Fruit fly (Drosophila melanogaster) whole organism, embryonic: ENCODE data around the gene bys.

Experiments used
- CG10565 ChIP-seq: fragments of 200-800 bp; sonication (Bioruptor generic); optimal IDR thresholded peaks from 3 replicates; lab custom pipeline; 2016; ENCODE audit warnings: missing biosample characterization, mild to moderate bottlenecking, missing genetic modification characterization
- CG11398 ChIP-seq: fragments of 200-800 bp; sonication (Bioruptor generic); optimal IDR thresholded peaks from 2 replicates; lab custom pipeline; 2016; ENCODE audit warnings: missing biosample characterization, missing genetic modification characterization
- CG11456 ChIP-seq: fragments of 200-800 bp; sonication (Bioruptor generic); IDR thresholded peaks from 3 replicates; pipeline ENCODE4 v1.3.6; 2022; ENCODE audit warnings: missing biosample characterization, missing genetic modification characterization
- CG11504 ChIP-seq: fragments of 200-800 bp; sonication (Bioruptor generic); optimal IDR thresholded peaks from 3 replicates; lab custom pipeline; 2019; ENCODE audit warnings: missing biosample characterization, mild to moderate bottlenecking, missing genetic modification characterization, moderate library complexity
- CG14667 ChIP-seq: fragments of 200-800 bp; sonication (Bioruptor generic); IDR thresholded peaks from 2 replicates; pipeline ENCODE4 v1.3.6; 2022; ENCODE audit warnings: missing biosample characterization, missing genetic modification characterization
- CG15269 ChIP-seq: fragments of 200-800 bp; sonication (Bioruptor generic); optimal IDR thresholded peaks from 2 replicates; lab custom pipeline; 2018; ENCODE audit warnings: missing biosample characterization, mild to moderate bottlenecking, missing genetic modification characterization, moderate library complexity
- CG15601 ChIP-seq: fragments of 200-800 bp; sonication (Bioruptor generic); optimal IDR thresholded peaks from 3 replicates; lab custom pipeline; 2019; ENCODE audit warnings: missing biosample characterization, mild to moderate bottlenecking, missing genetic modification characterization, moderate library complexity
- CG15696 ChIP-seq: fragments of 200-800 bp; sonication (Bioruptor generic); optimal IDR thresholded peaks from 2 replicates; lab custom pipeline; 2019; ENCODE audit warnings: missing biosample characterization, mild to moderate bottlenecking, missing genetic modification characterization, moderate library complexity
- CG16863 ChIP-seq: fragments of 200-800 bp; sonication (Bioruptor generic); optimal IDR thresholded peaks from 3 replicates; lab custom pipeline; 2016; ENCODE audit warnings: missing biosample characterization, missing genetic modification characterization
- CG17359 ChIP-seq: fragments of 200-800 bp; sonication (Bioruptor generic); optimal IDR thresholded peaks from 3 replicates; lab custom pipeline; 2018; ENCODE audit warnings: missing biosample characterization, mild to moderate bottlenecking, missing genetic modification characterization, moderate library complexity
- CG18476 ChIP-seq: fragments of 200-800 bp; sonication (Bioruptor generic); optimal IDR thresholded peaks from 2 replicates; lab custom pipeline; 2016; ENCODE audit warnings: missing biosample characterization, mild to moderate bottlenecking, missing genetic modification characterization
- CG2129 ChIP-seq: fragments of 200-800 bp; sonication (Bioruptor generic); IDR thresholded peaks from 2 replicates; pipeline ENCODE4 v1.3.6; 2022; ENCODE audit warnings: missing biosample characterization, missing genetic modification characterization; ENCODE audit not compliant: partially characterized antibody
- CG2199 ChIP-seq: fragments of 200-800 bp; sonication (Bioruptor generic); IDR thresholded peaks from 3 replicates; pipeline ENCODE4 v1.3.6; 2022; ENCODE audit warnings: missing biosample characterization, missing genetic modification characterization
- CG2202 ChIP-seq: fragments of 200-800 bp; sonication (Bioruptor generic); optimal IDR thresholded peaks from 2 replicates; lab custom pipeline; 2018; ENCODE audit warnings: missing biosample characterization, mild to moderate bottlenecking, missing genetic modification characterization
- CG31441 ChIP-seq: fragments of 200-800 bp; sonication (Bioruptor generic); IDR thresholded peaks from 2 replicates; pipeline ENCODE4 v1.3.6; 2022; ENCODE audit warnings: missing biosample characterization, missing genetic modification characterization
- CG3281 ChIP-seq: fragments of 200-800 bp; sonication (Bioruptor generic); optimal IDR thresholded peaks from 3 replicates; lab custom pipeline; 2017; ENCODE audit warnings: missing biosample characterization, mild to moderate bottlenecking, missing genetic modification characterization
- CG33557 ChIP-seq: fragments of 200-800 bp; sonication (Bioruptor generic); optimal IDR thresholded peaks from 2 replicates; lab custom pipeline; 2019; ENCODE audit warnings: missing biosample characterization, mild to moderate bottlenecking, missing genetic modification characterization, moderate library complexity
- CG3407 ChIP-seq: fragments of 200-800 bp; sonication (Bioruptor generic); optimal IDR thresholded peaks from 2 replicates; lab custom pipeline; 2018; ENCODE audit warnings: missing biosample characterization, mild to moderate bottlenecking, missing genetic modification characterization
- CG4282 ChIP-seq: fragments of 200-800 bp; sonication (Bioruptor generic); optimal IDR thresholded peaks from 2 replicates; lab custom pipeline; 2016; ENCODE audit warnings: missing biosample characterization, missing genetic modification characterization
- CG4730 ChIP-seq: fragments of 200-800 bp; sonication (Bioruptor generic); IDR thresholded peaks from 2 replicates; pipeline ENCODE4 v1.3.6; 2022; ENCODE audit warnings: missing biosample characterization, missing genetic modification characterization
- CG4820 ChIP-seq: fragments of 200-800 bp; sonication (Bioruptor generic); optimal IDR thresholded peaks from 3 replicates; lab custom pipeline; 2016; ENCODE audit warnings: missing biosample characterization, missing genetic modification characterization
- CG6175 ChIP-seq: fragments of 200-800 bp; sonication (Bioruptor generic); IDR thresholded peaks from 3 replicates; pipeline ENCODE4 v1.3.6; 2022; ENCODE audit warnings: missing biosample characterization, missing genetic modification characterization
- CG7963 ChIP-seq: fragments of 200-800 bp; sonication (Bioruptor generic); IDR thresholded peaks from 3 replicates; pipeline ENCODE4 v1.3.6; 2022; ENCODE audit warnings: missing biosample characterization, missing genetic modification characterization; ENCODE audit not compliant: partially characterized antibody
- CG9437 ChIP-seq: fragments of 200-800 bp; sonication (Bioruptor generic); optimal IDR thresholded peaks from 2 replicates; lab custom pipeline; 2018; ENCODE audit warnings: missing biosample characterization, mild to moderate bottlenecking, missing genetic modification characterization
- CG9797 ChIP-seq: fragments of 200-800 bp; sonication (Bioruptor generic); optimal IDR thresholded peaks from 3 replicates; lab custom pipeline; 2018; ENCODE audit warnings: missing biosample characterization, mild to moderate bottlenecking, missing genetic modification characterization
- CG9932 ChIP-seq: fragments of 200-800 bp; sonication (Bioruptor generic); IDR thresholded peaks from 2 replicates; pipeline ENCODE4 v1.3.6; 2022; ENCODE audit warnings: missing biosample characterization, missing genetic modification characterization
- Camta ChIP-seq: fragments of 200-800 bp; sonication (Bioruptor generic); optimal IDR thresholded peaks from 2 replicates; lab custom pipeline; 2016; ENCODE audit warnings: missing biosample characterization, missing genetic modification characterization
- CrebB ChIP-seq: fragments of 200-800 bp; sonication (Bioruptor generic); optimal IDR thresholded peaks from 3 replicates; lab custom pipeline; 2018; ENCODE audit warnings: missing biosample characterization, mild to moderate bottlenecking, missing genetic modification characterization
- Fer3 ChIP-seq: fragments of 200-800 bp; sonication (Bioruptor generic); optimal IDR thresholded peaks from 2 replicates; lab custom pipeline; 2018; ENCODE audit warnings: missing biosample characterization, mild to moderate bottlenecking, missing genetic modification characterization, moderate library complexity
- GATAe ChIP-seq: fragments of 200-800 bp; sonication (Bioruptor generic); conservative IDR thresholded peaks from 2 replicates; pipeline ENCODE4 v1.3.6; 2022; ENCODE audit warnings: missing biosample characterization, missing genetic modification characterization
- HLH3B ChIP-seq: fragments of 200-800 bp; sonication (Bioruptor generic); IDR thresholded peaks from 2 replicates; pipeline ENCODE4 v1.3.6; 2022; ENCODE audit warnings: missing biosample characterization, missing genetic modification characterization
- Hr3 ChIP-seq: fragments of 200-800 bp; sonication (Bioruptor generic); optimal IDR thresholded peaks from 3 replicates; lab custom pipeline; 2016; ENCODE audit warnings: missing biosample characterization, missing genetic modification characterization
- Hr51 ChIP-seq, 2 experiments: fragments of 200-800 bp; sonication (Bioruptor generic); optimal IDR thresholded peaks; 2 replicates in 1 of 2; 3 replicates in 1 of 2; lab custom pipeline; 2016 to 2018; ENCODE audit warnings: missing biosample characterization in 2 of 2, missing genetic modification characterization in 2 of 2, mild to moderate bottlenecking in 1 of 2, moderate library complexity in 1 of 2
- Poxn ChIP-seq: fragments of 200-800 bp; sonication (Bioruptor generic); IDR thresholded peaks from 2 replicates; pipeline ENCODE4 v1.3.6; 2022; ENCODE audit warnings: missing biosample characterization, missing genetic modification characterization
- Ptx1 ChIP-seq: fragments of 200-800 bp; sonication (Bioruptor generic); IDR thresholded peaks from 2 replicates; pipeline ENCODE4 v1.3.6; 2022; ENCODE audit warnings: missing biosample characterization, missing genetic modification characterization
- Side ChIP-seq: fragments of 200-800 bp; sonication (Bioruptor generic); optimal IDR thresholded peaks from 2 replicates; lab custom pipeline; 2016; ENCODE audit warnings: missing biosample characterization, missing genetic modification characterization
- Sox100B ChIP-seq: fragments of 200-800 bp; sonication (Bioruptor generic); optimal IDR thresholded peaks from 3 replicates; lab custom pipeline; 2018; ENCODE audit warnings: missing biosample characterization, mild to moderate bottlenecking, missing genetic modification characterization
- bbx ChIP-seq: fragments of 200-800 bp; sonication (Bioruptor generic); IDR thresholded peaks from 2 replicates; pipeline ENCODE4 v1.3.6; 2022; ENCODE audit warnings: missing biosample characterization, missing genetic modification characterization; ENCODE audit not compliant: partially characterized antibody
- bigmax ChIP-seq: fragments of 200-800 bp; sonication (Bioruptor generic); optimal IDR thresholded peaks from 2 replicates; lab custom pipeline; 2018; ENCODE audit warnings: missing biosample characterization, mild to moderate bottlenecking, missing genetic modification characterization
- cato ChIP-seq: fragments of 200-800 bp; sonication (Bioruptor generic); optimal IDR thresholded peaks from 2 replicates; lab custom pipeline; 2016; ENCODE audit warnings: missing biosample characterization, missing genetic modification characterization, borderline replicate concordance
- fd64A ChIP-seq: fragments of 200-800 bp; sonication (Bioruptor generic); optimal IDR thresholded peaks from 3 replicates; lab custom pipeline; 2018; ENCODE audit warnings: missing biosample characterization, mild to moderate bottlenecking, missing genetic modification characterization
- kay ChIP-seq: fragments of 200-800 bp; sonication (Bioruptor generic); optimal IDR thresholded peaks from 2 replicates; lab custom pipeline; 2016; ENCODE audit warnings: missing biosample characterization, missing genetic modification characterization
- ro ChIP-seq: fragments of 200-800 bp; sonication (Bioruptor generic); IDR thresholded peaks from 2 replicates; pipeline ENCODE4 v1.3.6; 2022; ENCODE audit warnings: missing biosample characterization, missing genetic modification characterization
- row ChIP-seq: fragments of 200-800 bp; sonication (Bioruptor generic); IDR thresholded peaks from 3 replicates; pipeline ENCODE4 v1.3.6; 2022; ENCODE audit warnings: missing biosample characterization, missing genetic modification characterization
- schlank ChIP-seq: fragments of 200-800 bp; sonication (Bioruptor generic); optimal IDR thresholded peaks from 2 replicates; lab custom pipeline; 2018; ENCODE audit warnings: missing biosample characterization, mild to moderate bottlenecking, missing genetic modification characterization
- seq ChIP-seq: fragments of 200-800 bp; sonication (Bioruptor generic); IDR thresholded peaks from 2 replicates; pipeline ENCODE4 v1.3.6; 2022; ENCODE audit warnings: missing biosample characterization, missing genetic modification characterization
- twi ChIP-seq: fragments of 200-800 bp; optimal IDR thresholded peaks from 2 replicates; lab custom pipeline; 2019; ENCODE audit warnings: missing biosample characterization, mild to moderate bottlenecking, missing genetic modification characterization, moderate library complexity
- tx ChIP-seq: fragments of 200-800 bp; sonication (Bioruptor generic); optimal IDR thresholded peaks from 2 replicates; lab custom pipeline; 2016; ENCODE audit warnings: missing biosample characterization, missing genetic modification characterization
- usp ChIP-seq: fragments of >200 bp; optimal IDR thresholded peaks from 2 replicates; lab custom pipeline; 2017; ENCODE audit warnings: missing biosample characterization, missing genetic modification characterization
- wor ChIP-seq: fragments of 200-800 bp; sonication (Bioruptor generic); IDR thresholded peaks from 2 replicates; pipeline ENCODE4 v1.3.6; 2022; ENCODE audit warnings: missing biosample characterization, missing genetic modification characterization
- zen2 ChIP-seq: fragments of 200-800 bp; sonication (Bioruptor generic); IDR thresholded peaks from 3 replicates; pipeline ENCODE4 v1.3.6; 2022; ENCODE audit warnings: missing biosample characterization, missing genetic modification characterization; ENCODE audit not compliant: partially characterized antibody

bys gene

DNA sequence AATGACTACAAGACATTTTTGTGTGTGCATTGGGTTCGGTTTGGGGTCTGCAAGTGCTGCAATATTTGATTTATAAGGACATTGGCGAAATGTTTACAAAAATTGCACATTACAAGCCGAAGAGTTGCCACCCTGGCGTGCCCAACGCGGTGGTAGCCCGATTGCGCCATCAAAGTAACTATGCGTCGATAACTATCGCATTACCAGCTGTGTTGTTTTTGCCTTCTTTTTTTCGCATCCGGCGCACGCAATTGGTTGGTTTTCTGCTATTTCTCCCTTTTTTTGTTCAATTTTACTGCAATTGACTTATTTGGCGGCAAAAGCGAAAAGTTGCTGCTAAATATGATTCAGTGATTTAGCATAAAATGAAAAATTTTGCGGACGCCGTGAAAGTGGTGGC lies 33.0 kb downstream of the bys start, which contains the start of gene RpS14b (continued):
- TF ChIP-seq CG4730 (GFP tag; lab: Robert Waterston, UW) (peak; percentile 40; the same call in 1 of the 2 replicates), CG4282 (GFP tag; lab: Kevin White, UChicago) (peak; percentile 42), CG11504 (tag; lab: Kevin White, UChicago) (peak; percentile 44), CG11456 (GFP tag; lab: Robert Waterston, UW) (peak; percentile 80; the same call in 2 of the 3 replicates), twi (tag; lab: Kevin White, UChicago) (no peak), CG15601 (tag; lab: Kevin White, UChicago) (peak; percentile 16), CG3407 (GFP tag; lab: Kevin White, UChicago) (peak; percentile 40), bigmax (GFP tag; lab: Kevin White, UChicago) (peak; percentile 6), Fer3 (tag; lab: Kevin White, UChicago) (peak; percentile 58), GATAe (no peak), CG2199 (no peak), CG6175 (peak; percentile 60; the same call in 1 of the 3 replicates), fd64A (peak; percentile 33), CG2202 (tag; lab: Kevin White, UChicago) (no peak), CG15269 (tag; lab: Kevin White, UChicago) (peak; percentile 61), Camta (GFP tag; lab: Kevin White, UChicago) (peak; percentile 37), CG2129 (GFP tag; lab: Robert Waterston, UW) (peak; percentile 32), CG7963 (GFP tag; lab: Robert Waterston, UW) (0 out of 3 replicates have a peak, but pooled peaks have one; percentile 43), row (GFP tag; lab: Robert Waterston, UW) (peak; percentile 53), seq (GFP tag; lab: Robert Waterston, UW) (no peak; the same call in 1 of the 2 replicates), kay (GFP tag; lab: Kevin White, UChicago) (no peak), CG3281 (GFP tag; lab: Kevin White, UChicago) (peak; percentile 68), CG9437 (peak; percentile 28), CG11398 (no peak), CG18476 (GFP tag; lab: Kevin White, UChicago) (peak; percentile 18), CG9932 (GFP tag; lab: Robert Waterston, UW) (peak; percentile 69), Side (GFP tag; lab: Kevin White, UChicago) (peak; percentile 74), CG10565 (GFP tag; lab: Kevin White, UChicago) (no peak), CG16863 (peak; percentile 8), Hr3 (GFP tag; lab: Kevin White, UChicago) (no peak), Hr51 (GFP tag; optimal IDR thresholded peaks at IDR 0.05; lab: Kevin White, UChicago) (peak; percentile 29 to 63), CG9797 (GFP tag; lab: Kevin White, UChicago) (peak; percentile 48), schlank (tag; lab: Kevin White, UChicago) (peak; percentile 77), CG14667 (no peak), CG15696 (tag; lab: Kevin White, UChicago) (no peak), CG4820 (GFP tag; lab: Kevin White, UChicago) (no peak), ro (GFP tag; lab: Robert Waterston, UW) (no peak), cato (no peak), Ptx1 (GFP tag; lab: Robert Waterston, UW) (peak; percentile 53), HLH3B (GFP tag; lab: Robert Waterston, UW) (peak; percentile 56), usp (GFP tag; lab: Kevin White, UChicago) (no peak), tx (GFP tag; lab: Kevin White, UChicago) (peak; percentile 1), bbx (GFP tag; lab: Robert Waterston, UW) (peak; percentile 80), Sox100B (GFP tag; lab: Kevin White, UChicago) (peak; percentile 45), CG33557 (GFP tag; lab: Kevin White, UChicago) (peak; percentile 21), CG31441 (GFP tag; lab: Robert Waterston, UW) (0 out of 2 replicates have a peak, but pooled peaks have one; percentile 27), CrebB (tag; lab: Kevin White, UChicago) (peak; percentile 72), wor (GFP tag; lab: Robert Waterston, UW) (no peak), CG17359 (tag; lab: Kevin White, UChicago) (peak; percentile 14), Poxn (GFP tag; lab: Robert Waterston, UW) (no peak), zen2 (GFP tag; lab: Robert Waterston, UW) (peak; percentile 62; the same call in 1 of the 3 replicates)
